Fruit fly (Drosophila melanogaster): ENCODE data around the gene Cyp28a5.
A peak's percentile ranks its signal among the peaks of the same experiment; 100 is the strongest.

Cyp28a5 gene

DNA sequence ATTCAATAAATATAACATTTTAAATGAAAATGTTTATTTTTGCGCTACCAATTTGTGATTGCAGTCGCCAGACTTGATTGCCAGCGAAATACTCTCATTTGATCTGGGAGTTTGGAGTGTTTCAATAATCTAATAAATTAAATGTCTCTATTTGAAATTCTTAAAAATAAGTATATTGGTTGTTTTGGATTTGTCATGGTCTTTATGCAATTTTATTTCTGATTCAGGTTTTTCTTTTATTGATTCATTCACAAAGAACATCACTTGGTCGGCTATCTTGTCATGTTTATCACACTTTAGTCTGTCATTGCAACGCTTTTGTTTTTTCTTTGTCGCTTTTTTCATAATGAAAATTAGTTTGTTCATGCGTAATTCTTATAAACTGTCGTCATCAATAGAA is 21.9 kb downstream of the Cyp28a5 start:
- no peak for TF ChIP-seq noc (tag; optimal IDR thresholded peaks at IDR 0.05)

DNA sequence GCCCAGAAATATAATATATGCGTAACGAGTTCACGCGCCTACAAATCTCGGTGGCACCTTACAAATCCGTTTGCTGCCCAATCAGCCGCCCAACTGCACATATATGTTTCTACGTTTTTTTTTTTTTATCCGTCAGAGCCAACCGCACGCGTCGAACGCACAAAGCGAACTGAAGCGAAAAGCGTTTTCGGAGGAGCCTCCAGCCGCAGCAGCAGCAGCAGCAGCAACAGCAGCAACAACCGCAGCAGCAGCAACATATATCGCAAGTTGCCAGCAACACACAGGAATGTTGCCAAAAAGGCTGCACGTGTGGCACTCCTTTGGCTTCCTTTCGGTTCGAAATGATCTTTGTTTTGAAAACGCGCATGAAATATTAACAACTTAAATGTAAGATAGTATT is 24.0 kb downstream of the Cyp28a5 start, which contains the start of gene rk:
rk (minus strand) TSS at position 171 of the 400 bp plus-strand sequence.
- TF ChIP-seq noc (tag; optimal IDR thresholded peaks at IDR 0.05): no peak

DNA sequence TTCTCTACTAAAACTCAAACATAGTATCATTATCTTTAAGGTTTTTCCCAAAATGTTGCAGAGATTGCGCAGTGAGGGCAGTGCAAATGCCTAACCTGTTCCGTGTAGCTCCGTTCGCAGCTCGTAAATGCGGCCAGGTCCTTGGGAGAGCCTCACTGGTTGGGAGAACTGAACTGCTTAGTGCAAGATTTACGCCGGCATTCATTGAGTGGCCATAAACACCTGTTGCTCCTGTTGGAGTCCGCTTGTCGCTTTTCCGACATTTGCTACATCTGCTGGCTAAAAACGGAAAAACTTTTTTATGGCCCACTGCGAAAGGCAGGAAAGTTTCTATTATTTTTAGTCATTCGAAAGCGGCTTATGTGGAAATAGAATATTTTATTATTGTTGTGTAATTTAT is 24.8 kb downstream of the Cyp28a5 start:
- TF ChIP-seq noc (tag; optimal IDR thresholded peaks at IDR 0.05): no peak

DNA sequence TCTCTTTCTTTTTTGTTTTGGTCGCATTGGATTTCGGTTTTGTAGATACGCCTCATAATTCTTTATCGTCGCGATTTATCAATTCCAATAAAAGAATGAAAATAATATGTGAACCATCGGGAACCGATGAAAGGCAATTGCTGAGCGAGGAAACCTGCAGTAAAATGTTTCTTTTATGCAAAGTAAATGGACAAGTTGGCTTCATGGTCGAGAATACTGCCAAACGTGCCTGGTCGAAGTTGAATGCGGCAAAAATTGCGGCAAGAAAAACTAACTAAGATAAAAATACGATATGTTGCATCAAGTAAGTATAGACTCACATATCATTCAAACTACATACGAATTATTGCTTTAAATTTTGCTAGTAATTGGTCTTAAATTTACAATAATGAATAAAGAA is 30.7 kb downstream of the Cyp28a5 start, which contains the start of gene CG42692:
CG42692 (plus strand) TSS at position 301 of the 400 bp plus-strand sequence.
- no peak for TF ChIP-seq noc (tag; optimal IDR thresholded peaks at IDR 0.05)

DNA sequence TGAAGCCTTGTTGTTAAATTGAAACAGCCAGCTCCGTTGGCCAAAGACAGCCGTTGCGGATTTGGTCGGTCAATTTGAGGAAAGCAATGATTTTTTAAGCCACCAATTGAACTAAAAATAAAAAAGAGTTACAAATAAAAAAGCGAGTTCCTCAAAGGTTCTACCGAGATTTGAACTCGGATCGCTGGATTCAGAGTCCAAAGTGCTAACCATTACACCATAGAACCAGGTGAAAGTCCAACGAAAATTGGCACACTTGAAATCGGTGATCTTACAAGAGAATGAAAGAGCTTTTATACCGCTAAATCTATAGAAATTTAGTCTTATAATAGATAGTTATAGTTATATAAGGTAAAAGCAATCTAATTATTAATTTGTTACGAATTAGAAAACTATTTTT is 33.3 kb downstream of the Cyp28a5 start:
- TF ChIP-seq noc (tag; optimal IDR thresholded peaks at IDR 0.05): no peak

DNA sequence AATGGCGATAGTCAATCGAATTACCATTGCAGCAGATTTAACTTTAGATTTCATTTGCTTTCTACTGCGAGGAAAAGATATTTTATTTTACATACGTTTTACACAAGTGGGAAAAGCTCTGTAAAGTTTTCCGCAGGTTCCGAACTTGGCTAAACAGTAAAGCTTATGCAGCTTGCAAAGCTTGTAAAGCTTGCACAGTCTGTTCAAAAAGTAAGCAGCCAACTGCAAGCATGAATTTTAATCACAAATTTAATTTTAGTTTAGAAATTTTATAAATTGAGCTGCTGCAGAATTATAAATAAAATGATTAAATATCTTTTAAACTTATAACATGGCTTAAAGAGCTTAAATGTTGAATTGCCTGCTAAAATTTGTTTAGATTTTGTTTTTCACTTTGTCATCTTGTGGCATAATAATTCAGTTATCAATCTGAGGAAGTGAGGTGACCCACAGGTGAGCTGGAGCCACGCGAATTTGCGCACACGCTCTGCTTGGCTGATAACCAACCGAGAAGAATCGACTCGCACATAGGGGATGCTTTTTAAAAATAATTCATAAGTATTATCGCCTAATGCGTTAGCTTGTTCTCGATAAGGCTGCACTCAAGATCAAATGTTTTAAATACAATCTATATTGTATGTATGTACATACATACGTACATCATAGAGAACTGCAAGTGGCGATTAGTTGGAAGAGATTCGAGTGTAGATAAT is 34.6 kb downstream of the Cyp28a5 start:
- peak; percentile 84 for TF ChIP-seq noc (tag; optimal IDR thresholded peaks at IDR 0.05)

DNA sequence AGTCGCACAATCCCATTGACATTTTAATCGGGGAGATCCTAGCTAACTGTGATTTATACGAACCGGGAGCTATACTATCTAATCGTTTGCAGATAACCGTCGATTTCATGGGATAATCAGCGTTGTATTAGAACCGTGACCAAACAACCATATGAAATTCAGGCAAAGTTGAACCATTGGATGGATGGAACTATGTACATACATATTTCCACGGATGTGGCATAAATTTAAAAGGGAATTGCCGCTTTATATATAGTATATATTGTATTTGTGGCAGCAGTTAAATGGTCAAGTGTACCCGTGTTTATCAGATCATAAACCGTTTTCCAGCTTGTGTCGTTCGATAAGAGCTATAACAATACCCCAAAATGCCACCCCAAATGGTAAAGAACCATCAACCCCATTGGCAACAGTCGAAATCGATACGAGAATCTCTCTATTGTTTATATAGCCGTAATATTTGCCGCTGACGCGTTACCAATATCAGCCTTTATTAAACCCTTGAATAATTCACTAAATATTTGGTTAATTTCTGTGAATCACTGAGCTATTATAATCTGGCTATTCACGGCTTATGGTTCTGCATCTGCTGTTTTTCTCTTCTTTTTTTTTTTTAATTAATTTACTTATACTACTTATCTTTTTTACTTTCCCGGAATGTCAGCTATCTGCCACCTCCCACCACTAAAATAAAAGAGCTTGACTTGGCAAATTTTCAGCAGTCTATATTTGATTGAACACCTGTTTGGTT is 35.4 kb downstream of the Cyp28a5 start, which contains the start of gene bgm:
bgm (plus strand) TSS at position 701 of the 751 bp plus-strand sequence.
- no peak for TF ChIP-seq noc (tag; optimal IDR thresholded peaks at IDR 0.05)

DNA sequence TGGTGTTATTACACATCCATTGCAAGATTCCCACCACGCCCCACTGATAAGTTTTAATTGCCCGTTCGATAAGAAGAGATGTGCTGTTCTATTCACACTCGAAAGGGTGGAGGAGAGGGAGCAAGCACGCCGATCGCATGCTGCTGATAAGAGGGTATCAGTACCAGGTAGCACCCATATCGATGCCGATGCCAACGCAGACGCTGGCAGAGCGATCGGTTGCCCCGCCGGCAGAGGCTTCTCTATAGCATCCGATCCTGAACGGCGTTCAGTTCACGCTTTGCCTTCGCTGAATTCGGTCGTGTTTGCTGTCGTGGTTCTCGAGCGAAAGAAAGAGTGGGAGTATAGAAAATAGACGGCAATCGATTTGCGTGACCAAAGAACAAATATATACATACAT is 36.4 kb downstream of the Cyp28a5 start:
- peak; percentile 62 for TF ChIP-seq noc (tag; optimal IDR thresholded peaks at IDR 0.05)

DNA sequence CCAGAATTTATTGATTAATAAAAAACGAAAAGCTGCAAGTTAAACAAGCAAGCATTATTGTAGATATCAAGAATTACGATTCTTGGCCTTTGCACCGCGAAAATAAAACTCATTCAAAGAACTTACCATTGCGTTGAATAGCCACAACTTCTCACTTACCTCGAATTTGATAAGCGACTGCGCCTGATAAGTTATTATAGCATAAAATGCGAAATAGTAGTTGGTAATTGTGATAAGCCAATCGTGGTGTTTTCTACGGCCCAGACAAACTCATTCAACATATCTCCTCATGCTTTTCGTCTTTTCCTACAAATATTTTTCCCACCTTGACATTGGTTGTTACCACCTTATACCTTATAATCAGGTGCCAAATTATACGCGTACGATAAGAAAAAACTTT is 38.0 kb downstream of the Cyp28a5 start:
- no peak for TF ChIP-seq noc (tag; optimal IDR thresholded peaks at IDR 0.05)

DNA sequence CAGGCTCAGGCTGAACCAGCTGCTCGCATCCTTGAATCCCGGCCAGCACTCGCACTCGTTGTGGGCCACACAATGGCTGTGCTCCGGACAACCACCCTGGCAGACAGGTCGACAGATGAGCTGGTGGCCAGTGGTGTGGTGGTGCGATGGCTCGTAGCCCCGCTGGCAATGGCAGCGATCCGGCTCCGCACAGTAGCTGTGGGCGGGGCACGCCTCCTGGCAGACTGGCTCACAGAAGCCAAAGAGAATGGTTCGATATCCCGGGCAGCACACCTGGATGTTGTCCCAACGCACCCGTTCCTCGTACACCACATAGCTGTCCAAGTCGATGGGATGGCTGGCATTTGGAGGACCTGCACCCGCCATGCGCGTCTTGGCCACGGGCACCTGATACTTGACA is 42.6 kb downstream of the Cyp28a5 start:
- TF ChIP-seq noc (tag; optimal IDR thresholded peaks at IDR 0.05): no peak

DNA sequence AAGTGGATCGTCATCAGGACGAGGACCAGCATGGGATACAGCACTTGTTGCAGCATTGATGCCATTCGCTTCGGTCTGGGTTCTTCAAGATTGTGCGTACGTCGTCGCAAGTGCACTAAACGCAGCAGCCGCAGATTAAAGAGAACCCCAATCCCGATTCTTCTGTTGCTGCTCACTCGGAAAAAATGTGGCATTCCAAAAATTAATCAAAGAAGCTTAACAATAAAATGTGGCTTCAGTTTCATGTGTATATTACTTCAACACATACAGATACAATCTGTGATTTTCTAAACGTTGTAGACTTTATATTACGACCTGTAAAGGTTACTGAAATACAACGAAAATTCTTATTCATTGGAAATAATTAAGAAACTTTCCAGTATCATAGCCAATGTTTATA is 43.0 kb downstream of the Cyp28a5 start, which contains the start of gene NimC3:
NimC3 (minus strand) TSS at position 101 of the 400 bp plus-strand sequence.
- TF ChIP-seq noc (tag; optimal IDR thresholded peaks at IDR 0.05): no peak

DNA sequence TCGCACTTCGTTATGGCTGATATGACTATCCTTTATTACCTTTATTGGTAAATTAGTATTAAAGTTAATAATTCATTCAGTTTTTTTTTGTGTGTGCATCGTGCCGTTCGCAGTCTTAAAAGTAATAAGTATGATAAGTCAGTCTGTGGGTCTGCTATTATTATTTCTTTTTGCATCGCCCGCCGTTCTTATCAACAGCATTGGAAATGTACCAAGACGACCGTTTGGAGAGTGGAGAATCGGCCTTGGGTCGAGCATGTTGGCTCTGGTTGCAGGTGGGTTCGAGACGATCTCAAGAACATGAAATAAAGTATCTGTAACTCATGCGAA is 43.4 kb downstream of the Cyp28a5 start:
- TF ChIP-seq noc (tag; optimal IDR thresholded peaks at IDR 0.05): no peak

DNA sequence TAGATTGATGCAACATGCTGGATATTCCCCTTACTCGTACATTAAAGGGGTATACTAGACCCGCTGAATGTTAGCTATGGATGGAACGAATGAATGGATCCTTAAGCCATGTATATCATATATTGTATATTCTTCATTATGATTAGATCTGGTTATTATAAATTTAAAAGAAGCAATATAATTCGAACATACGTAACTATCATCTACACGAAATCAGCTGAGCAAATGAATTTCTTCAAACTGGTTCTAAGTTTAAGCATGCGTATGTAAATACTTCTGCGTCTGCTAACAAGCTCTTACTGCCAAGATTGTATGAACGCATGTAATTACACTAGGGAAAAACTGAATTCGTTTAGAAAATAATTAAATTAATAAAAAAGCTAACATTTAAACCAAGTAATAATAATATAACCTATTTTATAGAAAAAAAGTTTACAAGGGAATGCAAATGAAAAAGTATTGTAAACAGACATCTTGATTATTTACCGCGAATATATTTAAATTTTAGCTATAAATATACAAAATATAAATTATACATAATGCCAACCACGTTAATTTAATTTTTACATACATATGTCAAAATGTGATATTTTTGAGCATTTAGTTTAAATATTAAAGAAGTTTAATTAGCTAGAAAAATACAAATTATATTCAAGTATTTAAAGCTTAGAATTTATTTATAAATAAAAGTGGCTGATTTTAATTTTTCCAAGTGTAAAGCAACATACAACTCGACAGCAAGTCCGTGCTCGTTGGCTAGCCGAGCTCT is 44.0 kb downstream of the Cyp28a5 start:
- peak; percentile 44 for TF ChIP-seq noc (tag; optimal IDR thresholded peaks at IDR 0.05)

DNA sequence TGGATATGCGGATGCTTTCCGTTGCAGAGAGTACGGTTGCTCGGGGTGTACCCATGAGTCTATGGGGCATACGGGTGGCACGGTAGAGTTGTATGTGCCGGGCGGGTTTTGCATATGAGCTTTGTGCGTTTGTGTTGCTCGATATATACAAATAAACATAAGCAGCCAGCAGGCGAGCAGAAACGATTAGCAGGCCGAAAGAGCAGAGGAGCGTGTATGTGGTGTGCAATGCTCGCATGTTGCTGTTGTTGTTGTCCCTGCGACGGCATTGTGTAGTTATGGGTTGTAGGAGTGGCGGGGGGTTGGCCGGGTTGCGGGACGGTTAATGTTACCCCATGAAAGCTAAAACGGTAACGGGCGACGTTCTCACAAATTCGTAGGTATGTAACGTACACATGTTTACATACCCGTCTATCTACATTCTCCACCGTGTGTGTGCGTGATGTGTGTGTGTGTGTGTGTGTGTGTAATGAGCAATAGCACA is 44.6 kb downstream of the Cyp28a5 start:
- TF ChIP-seq noc (tag; optimal IDR thresholded peaks at IDR 0.05): no peak

DNA sequence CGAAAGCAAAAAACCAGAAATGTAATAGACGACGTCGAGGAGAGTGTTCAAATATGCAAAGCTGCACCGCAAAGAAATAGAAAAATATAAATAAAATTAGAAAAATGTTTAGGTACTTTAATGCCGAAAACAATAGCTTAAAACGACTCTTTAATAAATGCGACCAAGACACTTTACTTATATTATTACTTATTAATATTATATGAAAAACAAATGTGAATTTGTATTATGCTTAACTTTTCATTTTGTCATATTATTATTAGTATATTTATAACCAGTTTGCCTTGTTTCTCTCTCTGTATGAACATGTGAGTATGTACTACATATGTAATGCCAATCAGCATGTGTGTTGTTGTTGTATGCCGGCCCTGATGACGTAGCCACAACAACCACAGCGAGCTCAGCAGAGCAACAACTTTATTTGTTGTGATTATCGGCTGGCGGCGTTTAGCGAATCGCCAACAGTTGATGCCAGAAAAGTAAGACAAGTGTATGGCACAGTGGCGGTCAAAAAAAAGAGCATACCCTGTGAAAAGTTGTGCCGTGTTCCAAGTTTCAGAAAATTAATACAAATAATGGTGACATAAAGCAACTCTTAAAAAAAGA is 45.1 kb downstream of the Cyp28a5 start:
- peak; percentile 85 for TF ChIP-seq noc (tag; optimal IDR thresholded peaks at IDR 0.05)

Data from whole organism, larva.